Fruit fly (Drosophila melanogaster) whole organism, embryonic: ENCODE measurements around the gene CG16717.
A peak's percentile ranks its signal among the peaks of the same experiment; 100 is the strongest.

Source experiments
- Ada2b ChIP-seq: fragments of 200-800 bp; sonication (Bioruptor generic); IDR thresholded peaks from 2 replicates; pipeline ENCODE4 v1.3.6; 2022; ENCODE audit warnings: missing biosample characterization, missing genetic modification characterization
- CG10267 ChIP-seq: fragments of 200-800 bp; sonication (Bioruptor generic); optimal IDR thresholded peaks from 2 replicates; lab custom pipeline; 2018; ENCODE audit warnings: missing biosample characterization, mild to moderate bottlenecking, missing genetic modification characterization, moderate library complexity
- CG11085 ChIP-seq: fragments of 200-800 bp; sonication (Bioruptor generic); IDR thresholded peaks from 2 replicates; pipeline ENCODE4 v1.3.6; 2022; ENCODE audit warnings: missing biosample characterization, missing genetic modification characterization
- CG12391 ChIP-seq: fragments of 200-800 bp; sonication (Bioruptor generic); optimal IDR thresholded peaks from 3 replicates; lab custom pipeline; 2018; ENCODE audit warnings: missing biosample characterization, mild to moderate bottlenecking, missing genetic modification characterization, moderate library complexity
- CG12659 ChIP-seq: fragments of 200-800 bp; sonication (Bioruptor generic); optimal IDR thresholded peaks from 3 replicates; lab custom pipeline; 2017; ENCODE audit warnings: mild to moderate bottlenecking, missing biosample characterization, missing genetic modification reagents, missing genetic modification characterization
- CG15514 ChIP-seq: fragments of 200-800 bp; sonication (Bioruptor generic); optimal IDR thresholded peaks from 3 replicates; lab custom pipeline; 2017; ENCODE audit warnings: missing biosample characterization, missing genetic modification characterization, mild to moderate bottlenecking, moderate library complexity, missing genetic modification reagents
- CG15601 ChIP-seq: fragments of 200-800 bp; sonication (Bioruptor generic); optimal IDR thresholded peaks from 3 replicates; lab custom pipeline; 2019; ENCODE audit warnings: missing biosample characterization, mild to moderate bottlenecking, missing genetic modification characterization, moderate library complexity
- CG1602 ChIP-seq: fragments of 200-800 bp; sonication (Bioruptor generic); optimal IDR thresholded peaks from 3 replicates; lab custom pipeline; 2016; ENCODE audit warnings: missing biosample characterization, missing genetic modification characterization
- CG17186 ChIP-seq: fragments of 200-800 bp; sonication (Bioruptor generic); optimal IDR thresholded peaks from 3 replicates; lab custom pipeline; 2017; ENCODE audit warnings: missing biosample characterization, missing genetic modification reagents, missing genetic modification characterization
- CG17568 ChIP-seq: fragments of 200-800 bp; sonication (Bioruptor generic); optimal IDR thresholded peaks from 2 replicates; lab custom pipeline; 2018; ENCODE audit warnings: missing biosample characterization, mild to moderate bottlenecking, missing genetic modification characterization, moderate library complexity
- CG2712 ChIP-seq: fragments of 200-800 bp; optimal IDR thresholded peaks from 3 replicates; lab custom pipeline; 2019; ENCODE audit warnings: missing biosample characterization, mild to moderate bottlenecking, missing genetic modification characterization, moderate library complexity
- CG32767 ChIP-seq: fragments of 200-800 bp; sonication (Bioruptor generic); IDR thresholded peaks from 2 replicates; pipeline ENCODE4 v1.3.6; 2022; ENCODE audit warnings: missing biosample characterization, missing genetic modification characterization
- CG3847 ChIP-seq: fragments of 200-800 bp; sonication (Bioruptor generic); IDR thresholded peaks from 2 replicates; pipeline ENCODE4 v1.3.6; 2022; ENCODE audit warnings: missing biosample characterization, missing genetic modification characterization
- CG5245 ChIP-seq: fragments of 200-800 bp; sonication (Bioruptor generic); optimal IDR thresholded peaks from 3 replicates; lab custom pipeline; 2016; ENCODE audit warnings: missing biosample characterization, missing genetic modification characterization
- CG6254 ChIP-seq: fragments of 200-800 bp; sonication (Bioruptor generic); optimal IDR thresholded peaks from 3 replicates; lab custom pipeline; 2017; ENCODE audit warnings: mild to moderate bottlenecking, missing biosample characterization, missing genetic modification reagents, missing genetic modification characterization
- CG6272 ChIP-seq: fragments of 200-800 bp; sonication (Bioruptor generic); IDR thresholded peaks from 2 replicates; pipeline ENCODE4 v1.3.6; 2022; ENCODE audit warnings: missing biosample characterization, missing genetic modification characterization
- CG6791 ChIP-seq: fragments of 200-800 bp; sonication (Bioruptor generic); IDR thresholded peaks from 3 replicates; pipeline ENCODE4 v1.3.6; 2022; ENCODE audit warnings: missing biosample characterization, missing genetic modification characterization; ENCODE audit not compliant: partially characterized antibody
- CG8388 ChIP-seq: fragments of 200-800 bp; sonication (Bioruptor generic); optimal IDR thresholded peaks from 2 replicates; lab custom pipeline; 2019; ENCODE audit warnings: missing biosample characterization, mild to moderate bottlenecking, missing genetic modification characterization, moderate library complexity
- CG9437 ChIP-seq: fragments of 200-800 bp; sonication (Bioruptor generic); optimal IDR thresholded peaks from 2 replicates; lab custom pipeline; 2018; ENCODE audit warnings: missing biosample characterization, mild to moderate bottlenecking, missing genetic modification characterization
- D19A ChIP-seq: fragments of 200-800 bp; optimal IDR thresholded peaks from 3 replicates; lab custom pipeline; 2019; ENCODE audit warnings: missing biosample characterization, mild to moderate bottlenecking, missing genetic modification characterization, moderate library complexity
- Drgx ChIP-seq: fragments of 200-800 bp; sonication (Bioruptor generic); IDR thresholded peaks from 2 replicates; pipeline ENCODE4 v1.3.6; 2022; ENCODE audit warnings: missing biosample characterization, missing genetic modification characterization
- ERR ChIP-seq: fragments of 200-800 bp; sonication (Bioruptor generic); optimal IDR thresholded peaks from 2 replicates; lab custom pipeline; 2016; ENCODE audit warnings: missing biosample characterization, missing genetic modification characterization
- Ets97D ChIP-seq: fragments of 200-800 bp; sonication (Bioruptor generic); optimal IDR thresholded peaks from 3 replicates; lab custom pipeline; 2016; ENCODE audit warnings: missing biosample characterization, missing genetic modification characterization
- H15 ChIP-seq: fragments of 200-800 bp; sonication (Bioruptor generic); IDR thresholded peaks from 3 replicates; pipeline ENCODE4 v1.3.6; 2022; ENCODE audit warnings: missing biosample characterization, missing genetic modification characterization
- HLHmδ ChIP-seq: fragments of 200-800 bp; sonication (Bioruptor generic); optimal IDR thresholded peaks from 2 replicates; lab custom pipeline; 2018; ENCODE audit warnings: missing biosample characterization, mild to moderate bottlenecking, missing genetic modification characterization, moderate library complexity
- Myb ChIP-seq: fragments of 200-800 bp; sonication (Bioruptor generic); optimal IDR thresholded peaks from 2 replicates; lab custom pipeline; 2016; ENCODE audit warnings: missing biosample characterization, missing genetic modification characterization
- Nf-YB ChIP-seq: fragments of 200-800 bp; sonication (Bioruptor generic); optimal IDR thresholded peaks from 3 replicates; lab custom pipeline; 2019; ENCODE audit warnings: missing biosample characterization, mild to moderate bottlenecking, missing genetic modification characterization, moderate library complexity
- NfI ChIP-seq: fragments of 200-800 bp; sonication (Bioruptor generic); optimal IDR thresholded peaks from 3 replicates; lab custom pipeline; 2018; ENCODE audit warnings: missing biosample characterization, mild to moderate bottlenecking, missing genetic modification characterization, moderate library complexity
- PHDP ChIP-seq: fragments of 200-800 bp; sonication (Bioruptor generic); optimal IDR thresholded peaks from 3 replicates; lab custom pipeline; 2018; ENCODE audit warnings: missing biosample characterization, mild to moderate bottlenecking, missing genetic modification characterization, moderate library complexity
- Ptx1 ChIP-seq: fragments of 200-800 bp; sonication (Bioruptor generic); IDR thresholded peaks from 2 replicates; pipeline ENCODE4 v1.3.6; 2022; ENCODE audit warnings: missing biosample characterization, missing genetic modification characterization
- Taf1 ChIP-seq: fragments of 200-800 bp; sonication (Bioruptor generic); IDR thresholded peaks from 2 replicates; pipeline ENCODE4 v1.3.6; 2022; ENCODE audit warnings: missing biosample characterization, missing genetic modification characterization
- bbx ChIP-seq: fragments of 200-800 bp; sonication (Bioruptor generic); IDR thresholded peaks from 2 replicates; pipeline ENCODE4 v1.3.6; 2022; ENCODE audit warnings: missing biosample characterization, missing genetic modification characterization; ENCODE audit not compliant: partially characterized antibody
- bcd ChIP-seq: fragments of 200-800 bp; sonication (Bioruptor generic); optimal IDR thresholded peaks from 2 replicates; lab custom pipeline; 2017; ENCODE audit warnings: missing biosample characterization, mild to moderate bottlenecking, missing genetic modification characterization
- ci ChIP-seq: fragments of 200-800 bp; sonication (Bioruptor generic); IDR thresholded peaks from 3 replicates; pipeline ENCODE4 v1.3.6; 2022; ENCODE audit warnings: missing biosample characterization, missing genetic modification characterization
- danr ChIP-seq: fragments of 200-800 bp; sonication (Bioruptor generic); IDR thresholded peaks from 2 replicates; pipeline ENCODE4 v1.3.6; 2022; ENCODE audit warnings: missing biosample characterization, missing genetic modification characterization
- dysf ChIP-seq: fragments of 200-800 bp; sonication (Bioruptor generic); IDR thresholded peaks from 3 replicates; pipeline ENCODE4 v1.3.6; 2022; ENCODE audit warnings: missing biosample characterization, missing genetic modification characterization
- gcm2 ChIP-seq: fragments of 200-800 bp; sonication (Bioruptor generic); optimal IDR thresholded peaks from 2 replicates; lab custom pipeline; 2016; ENCODE audit warnings: missing biosample characterization, missing genetic modification characterization
- lilli ChIP-seq: fragments of 200-800 bp; sonication (Bioruptor generic); optimal IDR thresholded peaks from 3 replicates; lab custom pipeline; 2016; ENCODE audit warnings: missing biosample characterization, missing genetic modification characterization
- mam ChIP-seq: fragments of 200-800 bp; sonication (Bioruptor generic); optimal IDR thresholded peaks from 3 replicates; lab custom pipeline; 2016; ENCODE audit warnings: missing biosample characterization, missing genetic modification characterization
- nau ChIP-seq: fragments of 200-800 bp; sonication (Bioruptor generic); optimal IDR thresholded peaks from 3 replicates; lab custom pipeline; 2017; ENCODE audit warnings: missing biosample characterization, mild to moderate bottlenecking, missing genetic modification characterization, missing genetic modification reagents
- pan ChIP-seq, 4 experiments: fragments of >200 bp in 3 of 4; fragments of 200-800 bp in 1 of 4; sonication (Bioruptor generic) in 1 of 4; optimal IDR thresholded peaks in 3 of 4; IDR thresholded peaks in 1 of 4; 2 replicates each; pipeline versions ENCODE4 v1.3.6 to Lab custom; 2017 to 2022; ENCODE audit warnings: missing biosample characterization in 2 of 4, missing genetic modification characterization in 2 of 4, mixed read lengths in 1 of 4
- sc ChIP-seq, 3 experiments: fragments of >200 bp in 2 of 3; fragments of 200-800 bp in 1 of 3; sonication (Bioruptor generic) in 1 of 3; optimal IDR thresholded peaks; 2 replicates in 2 of 3; 3 replicates in 1 of 3; lab custom pipeline; 2017; ENCODE audit warnings: mild to moderate bottlenecking in 1 of 3, missing biosample characterization in 1 of 3, missing genetic modification characterization in 1 of 3, missing genetic modification reagents in 1 of 3
- shn ChIP-seq: fragments of 200-800 bp; sonication (Bioruptor generic); optimal IDR thresholded peaks from 3 replicates; lab custom pipeline; 2016; ENCODE audit warnings: missing biosample characterization, missing genetic modification characterization
- tna ChIP-seq: fragments of 200-800 bp; sonication (Bioruptor generic); IDR thresholded peaks from 2 replicates; pipeline ENCODE4 v1.3.6; 2022; ENCODE audit warnings: missing biosample characterization, missing genetic modification characterization; ENCODE audit not compliant: partially characterized antibody
- trem ChIP-seq: fragments of 200-800 bp; optimal IDR thresholded peaks from 3 replicates; lab custom pipeline; 2019; ENCODE audit warnings: missing biosample characterization, mild to moderate bottlenecking, missing genetic modification characterization, moderate library complexity
- vfl ChIP-seq: fragments of 200-800 bp; sonication (Bioruptor generic); optimal IDR thresholded peaks from 2 replicates; lab custom pipeline; 2016; ENCODE audit warnings: missing biosample characterization, missing genetic modification characterization
- wdn ChIP-seq: fragments of 200-800 bp; sonication (Bioruptor generic); IDR thresholded peaks from 2 replicates; pipeline ENCODE4 v1.3.6; 2022; ENCODE audit warnings: missing biosample characterization, missing genetic modification characterization
- zfh1 ChIP-seq: fragments of 200-800 bp; sonication (Bioruptor generic); IDR thresholded peaks from 3 replicates; pipeline ENCODE4 v1.3.6; 2022; ENCODE audit warnings: missing biosample characterization, missing genetic modification characterization
- zfh2 ChIP-seq: fragments of 200-800 bp; sonication (Bioruptor generic); optimal IDR thresholded peaks from 2 replicates; lab custom pipeline; 2016; ENCODE audit warnings: missing biosample characterization, missing genetic modification characterization

Gene CG16717

DNA sequence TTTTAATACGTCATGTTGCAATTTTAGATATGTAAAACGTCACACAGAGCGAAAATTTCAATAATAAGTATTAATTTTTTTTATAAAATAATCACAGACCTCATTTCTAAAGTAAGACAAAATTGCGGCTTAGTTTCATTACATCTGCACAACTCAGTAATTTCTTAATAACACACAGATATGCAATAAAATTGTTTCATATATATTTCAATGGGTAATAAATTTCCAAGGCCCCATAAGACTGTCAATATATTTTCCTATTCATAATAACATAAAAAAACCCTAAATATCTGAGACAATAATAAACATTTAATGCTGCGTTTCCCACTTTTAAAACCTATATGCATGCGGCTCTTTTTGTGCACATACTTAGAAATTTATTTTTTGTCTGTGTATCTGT is 16.6 kb downstream of the CG16717 start (continued):
- peak; percentile 19 for TF ChIP-seq CG8388 (GFP tag; lab: Kevin White, UChicago)
- peak; percentile 47; the same call in 1 of the 2 replicates for TF ChIP-seq Ptx1
- TF ChIP-seq CG3847, result no peak
- TF ChIP-seq D19A (tag; lab: Kevin White, UChicago), result no peak
- no peak for TF ChIP-seq Myb (GFP tag; lab: Kevin White, UChicago)
- peak; percentile 2 for TF ChIP-seq Nf-YB
- TF ChIP-seq CG6791 (GFP tag; lab: Robert Waterston, UW), result no peak
- TF ChIP-seq NfI, result peak; percentile 30
- TF ChIP-seq nau (GFP tag; lab: Kevin White, UChicago), result no peak
- TF ChIP-seq Ada2b (GFP tag; lab: Robert Waterston, UW), result no peak
- no peak for TF ChIP-seq Ets97D (GFP tag; lab: Kevin White, UChicago)
- no peak for TF ChIP-seq gcm2
- TF ChIP-seq dysf (GFP tag; lab: Robert Waterston, UW), result peak; percentile 47; the same call in 1 of the 3 replicates
- no peak for TF ChIP-seq zfh2 (GFP tag; lab: Kevin White, UChicago)
- no peak for TF ChIP-seq wdn (GFP tag; lab: Robert Waterston, UW)
- peak; percentile 34 for TF ChIP-seq CG12659 (GFP tag; lab: Kevin White, UChicago)
- no peak for TF ChIP-seq pan (optimal IDR thresholded peaks at IDR 0.05; lab: Kevin White, UChicago)
- TF ChIP-seq pan (GFP tag; optimal IDR thresholded peaks at IDR 0.05 in 1 of 2, IDR thresholded peaks at IDR 0.05 in 1 of 2), result no peak
- no peak for TF ChIP-seq CG17186 (GFP tag; lab: Kevin White, UChicago)
- no peak for TF ChIP-seq tna (GFP tag; lab: Robert Waterston, UW)
- no peak for TF ChIP-seq shn
- peak; percentile 45 for TF ChIP-seq PHDP (tag; lab: Kevin White, UChicago)
- no peak for TF ChIP-seq mam (GFP tag; lab: Kevin White, UChicago)
- 0 out of 2 replicates have a peak, but pooled peaks have one; percentile 27 for TF ChIP-seq Drgx
- no peak for TF ChIP-seq CG15514 (GFP tag; lab: Kevin White, UChicago)
- TF ChIP-seq bcd (GFP tag; lab: Kevin White, UChicago), result peak; percentile 44
- TF ChIP-seq CG17568 (GFP tag; lab: Kevin White, UChicago), result no peak
- TF ChIP-seq CG1602, result peak; percentile 17
- TF ChIP-seq ci, result no peak
- TF ChIP-seq lilli, result peak; percentile 13
- TF ChIP-seq CG6272, result 0 out of 2 replicates have a peak, but pooled peaks have one; percentile 16
- TF ChIP-seq CG12391 (tag; lab: Kevin White, UChicago), result peak; percentile 54
- TF ChIP-seq sc (optimal IDR thresholded peaks at IDR 0.05; lab: Kevin White, UChicago), result no peak
- TF ChIP-seq sc (GFP tag; optimal IDR thresholded peaks at IDR 0.05; lab: Kevin White, UChicago), result no peak
- TF ChIP-seq CG5245 (GFP tag; lab: Kevin White, UChicago), result no peak
- TF ChIP-seq CG9437, result peak; percentile 39
- TF ChIP-seq CG2712 (tag; lab: Kevin White, UChicago), result peak; percentile 63
- TF ChIP-seq CG32767 (GFP tag; lab: Robert Waterston, UW), result no peak

DNA sequence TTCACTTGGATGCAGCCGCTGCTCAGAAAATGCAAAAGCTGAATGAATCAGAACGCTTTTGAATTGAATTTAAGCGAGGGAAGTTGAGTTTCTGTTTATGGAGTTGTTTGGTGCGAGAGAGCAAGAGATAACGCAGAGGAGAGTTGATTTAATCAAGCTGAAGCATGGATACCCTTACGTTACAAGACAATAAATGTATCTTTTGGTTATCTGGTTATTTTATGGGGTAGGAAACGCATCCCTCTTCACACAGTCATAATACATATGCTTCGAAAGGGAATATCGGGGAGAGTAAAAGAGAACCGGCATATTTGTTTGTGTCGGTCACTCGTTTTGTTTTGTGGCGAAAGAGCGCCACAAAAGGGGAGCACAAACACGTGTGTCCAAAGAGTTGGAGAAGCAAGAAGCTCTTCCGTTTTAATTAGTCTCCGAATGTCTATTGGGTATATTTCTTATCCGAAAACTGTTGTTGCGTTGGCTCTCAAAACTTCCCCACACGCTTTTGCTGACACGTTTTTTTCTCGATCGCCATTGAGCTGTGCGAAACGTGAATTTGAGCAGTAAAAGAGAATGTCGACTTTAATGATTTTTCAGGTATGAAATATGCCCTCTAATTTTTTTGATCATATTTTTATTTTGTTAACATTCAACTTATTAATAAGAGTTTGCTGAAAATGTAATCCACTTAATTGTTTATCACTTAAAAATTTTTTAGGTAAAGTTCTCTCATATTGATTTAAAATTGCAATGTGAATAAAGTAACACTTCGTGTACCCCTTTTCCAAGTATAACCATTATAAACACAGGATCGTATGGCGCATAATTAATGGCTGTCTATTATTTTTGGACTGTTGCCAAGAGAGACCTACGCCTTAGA is 17.9 kb downstream of the CG16717 start, which contains the start of gene Prps:
Prps (minus strand) TSS at position 51 of the 877 bp plus-strand sequence.
- peak; percentile 81; the same call in 2 of the 3 replicates for TF ChIP-seq H15 (GFP tag; lab: Robert Waterston, UW)
- TF ChIP-seq ERR, result peak; percentile 72
- TF ChIP-seq CG11085 (GFP tag; lab: Robert Waterston, UW), result peak; percentile 56; the same call in 1 of the 2 replicates
- peak; percentile 62 for TF ChIP-seq CG6254 (GFP tag; lab: Kevin White, UChicago)
- no peak for TF ChIP-seq HLHmδ (GFP tag; lab: Kevin White, UChicago)
- TF ChIP-seq danr, result no peak
- TF ChIP-seq Taf1 (GFP tag; lab: Robert Waterston, UW), result peak; percentile 81
- TF ChIP-seq CG15601 (tag; lab: Kevin White, UChicago), result peak; percentile 50
- TF ChIP-seq trem, result peak; percentile 51
- TF ChIP-seq vfl, result peak; percentile 64
- TF ChIP-seq CG10267 (tag; lab: Kevin White, UChicago), result peak; percentile 61
- no peak for TF ChIP-seq bbx (GFP tag; lab: Robert Waterston, UW)
- peak; percentile 92 for TF ChIP-seq zfh1 (GFP tag; lab: Robert Waterston, UW)
